Fruit fly (Drosophila melanogaster) S2 (cell line): ENCODE results near the gene CG1737.

Experiments used
- CG8478 ChIP-seq: fragments of >200 bp; optimal IDR thresholded peaks from 2 replicates; lab custom pipeline; 2018
- CTCF ChIP-seq, 2 experiments: fragments of >200 bp; optimal IDR thresholded peaks; 2 replicates each; lab custom pipeline; 2018

dm6 chrX:11351351-11351750 lies 943 bp downstream of the CG1737 start:
- no peak for TF ChIP-seq CTCF (optimal IDR thresholded peaks at IDR 0.05; lab: Kevin White, UChicago)
- TF ChIP-seq CG8478 (lab: Kevin White, UChicago) = no peak
